Fruit fly (Drosophila melanogaster) whole organism, embryonic: Measurements from ENCODE around the gene CG32847.

Experiments
- Ada2b ChIP-seq: fragments of 200-800 bp; sonication (Bioruptor generic); IDR thresholded peaks from 2 replicates; pipeline ENCODE4 v1.3.6; 2022; ENCODE audit warnings: missing biosample characterization, missing genetic modification characterization
- CG10147 ChIP-seq: fragments of 200-800 bp; sonication (Bioruptor generic); optimal IDR thresholded peaks from 2 replicates; lab custom pipeline; 2019; ENCODE audit warnings: missing biosample characterization, mild to moderate bottlenecking, missing genetic modification characterization, moderate library complexity
- CG10366 ChIP-seq: fragments of 200-800 bp; sonication (Bioruptor generic); IDR thresholded peaks from 2 replicates; pipeline ENCODE4 v1.3.6; 2022; ENCODE audit warnings: missing biosample characterization, missing genetic modification characterization
- CG11093 ChIP-seq: fragments of 200-800 bp; sonication (Bioruptor generic); IDR thresholded peaks from 3 replicates; pipeline ENCODE4 v1.3.6; 2022; ENCODE audit warnings: missing biosample characterization, missing genetic modification characterization
- CG13624 ChIP-seq: fragments of 200-800 bp; sonication (Bioruptor generic); optimal IDR thresholded peaks from 2 replicates; lab custom pipeline; 2016; ENCODE audit warnings: missing biosample characterization, missing genetic modification characterization
- CG16815 ChIP-seq: fragments of 200-800 bp; sonication (Bioruptor generic); optimal IDR thresholded peaks from 3 replicates; lab custom pipeline; 2017; ENCODE audit warnings: missing biosample characterization, mild to moderate bottlenecking, missing genetic modification characterization
- CG17802 ChIP-seq: fragments of 200-800 bp; sonication (Bioruptor generic); optimal IDR thresholded peaks from 2 replicates; lab custom pipeline; 2018; ENCODE audit warnings: missing biosample characterization, mild to moderate bottlenecking, missing genetic modification characterization, moderate library complexity
- CG18011 ChIP-seq: fragments of 200-800 bp; sonication (Bioruptor generic); optimal IDR thresholded peaks from 2 replicates; lab custom pipeline; 2017; ENCODE audit warnings: missing biosample characterization, missing genetic modification characterization, mild to moderate bottlenecking, moderate library complexity, missing genotype
- CG30020 ChIP-seq: fragments of 200-800 bp; optimal IDR thresholded peaks from 2 replicates; lab custom pipeline; 2019; ENCODE audit warnings: missing biosample characterization, mild to moderate bottlenecking, missing genetic modification characterization, moderate library complexity
- CG34422 ChIP-seq: fragments of 200-800 bp; sonication (Bioruptor generic); IDR thresholded peaks from 3 replicates; pipeline ENCODE4 v1.3.6; 2022; ENCODE audit warnings: missing biosample characterization, missing genetic modification characterization
- CG3726 ChIP-seq: fragments of 200-800 bp; sonication (Bioruptor generic); IDR thresholded peaks from 3 replicates; pipeline ENCODE4, ENCODE4 v1.3.6; 2022; ENCODE audit warnings: missing biosample characterization, missing genetic modification characterization
- CG5180 ChIP-seq: fragments of 200-800 bp; sonication (Bioruptor generic); optimal IDR thresholded peaks from 3 replicates; lab custom pipeline; 2017; ENCODE audit warnings: missing biosample characterization, missing genetic modification characterization, mild to moderate bottlenecking, moderate library complexity, missing genetic modification reagents
- CG6689 ChIP-seq: fragments of 200-800 bp; sonication (Bioruptor generic); IDR thresholded peaks from 2 replicates; pipeline ENCODE4 v1.3.6; 2022; ENCODE audit warnings: missing biosample characterization, missing genetic modification characterization
- CG6765 ChIP-seq: fragments of 200-800 bp; sonication (Bioruptor generic); optimal IDR thresholded peaks from 3 replicates; lab custom pipeline; 2017; ENCODE audit warnings: missing biosample characterization, mild to moderate bottlenecking, missing genetic modification characterization
- CG7745 ChIP-seq: fragments of 200-800 bp; sonication (Bioruptor generic); optimal IDR thresholded peaks from 2 replicates; lab custom pipeline; 2018; ENCODE audit warnings: missing biosample characterization, mild to moderate bottlenecking, missing genetic modification characterization, moderate library complexity
- CG7987 ChIP-seq: fragments of 200-800 bp; sonication (Bioruptor generic); optimal IDR thresholded peaks from 2 replicates; lab custom pipeline; 2018; ENCODE audit warnings: missing biosample characterization, mild to moderate bottlenecking, missing genetic modification characterization, moderate library complexity
- CG8765 ChIP-seq: fragments of 200-800 bp; sonication (Bioruptor generic); IDR thresholded peaks from 2 replicates; pipeline ENCODE4 v1.3.6; 2022; ENCODE audit warnings: missing biosample characterization, missing genetic modification characterization
- CG9437 ChIP-seq: fragments of 200-800 bp; sonication (Bioruptor generic); optimal IDR thresholded peaks from 2 replicates; lab custom pipeline; 2018; ENCODE audit warnings: missing biosample characterization, mild to moderate bottlenecking, missing genetic modification characterization
- CG9727 ChIP-seq: fragments of 200-800 bp; sonication (Bioruptor generic); optimal IDR thresholded peaks from 3 replicates; lab custom pipeline; 2017; ENCODE audit warnings: missing biosample characterization, mild to moderate bottlenecking, missing genetic modification characterization
- CrebB ChIP-seq: fragments of 200-800 bp; sonication (Bioruptor generic); optimal IDR thresholded peaks from 3 replicates; lab custom pipeline; 2018; ENCODE audit warnings: missing biosample characterization, mild to moderate bottlenecking, missing genetic modification characterization
- Dfd ChIP-seq, 2 experiments: fragments of >200 bp; optimal IDR thresholded peaks; 2 replicates each; lab custom pipeline; 2017; ENCODE audit warnings: missing biosample characterization in 2 of 2, missing genetic modification characterization in 2 of 2
- Doc3 ChIP-seq: fragments of 200-800 bp; sonication (Bioruptor generic); IDR thresholded peaks from 3 replicates; pipeline ENCODE4 v1.3.6; 2022; ENCODE audit warnings: missing biosample characterization, missing genetic modification characterization; ENCODE audit not compliant: partially characterized antibody
- Dp ChIP-seq: fragments of 200-800 bp; sonication (Bioruptor generic); optimal IDR thresholded peaks from 2 replicates; lab custom pipeline; 2018; ENCODE audit warnings: missing biosample characterization, mild to moderate bottlenecking, missing genetic modification characterization, moderate library complexity
- E2f2 ChIP-seq: fragments of 200-800 bp; sonication (Bioruptor generic); IDR thresholded peaks from 2 replicates; pipeline ENCODE4 v1.3.6; 2022; ENCODE audit warnings: missing biosample characterization, missing genetic modification characterization
- Ets97D ChIP-seq: fragments of 200-800 bp; sonication (Bioruptor generic); optimal IDR thresholded peaks from 3 replicates; lab custom pipeline; 2016; ENCODE audit warnings: missing biosample characterization, missing genetic modification characterization
- HLHmδ ChIP-seq: fragments of 200-800 bp; sonication (Bioruptor generic); optimal IDR thresholded peaks from 2 replicates; lab custom pipeline; 2018; ENCODE audit warnings: missing biosample characterization, mild to moderate bottlenecking, missing genetic modification characterization, moderate library complexity
- Hmr ChIP-seq: fragments of 200-800 bp; sonication (Bioruptor generic); optimal IDR thresholded peaks from 3 replicates; lab custom pipeline; 2017; ENCODE audit warnings: mild to moderate bottlenecking, missing biosample characterization, missing genetic modification reagents, missing genetic modification characterization
- Hmx ChIP-seq: fragments of 200-800 bp; sonication (Bioruptor generic); optimal IDR thresholded peaks from 2 replicates; lab custom pipeline; 2016; ENCODE audit warnings: missing biosample characterization, missing genetic modification characterization
- Myb ChIP-seq: fragments of 200-800 bp; sonication (Bioruptor generic); optimal IDR thresholded peaks from 2 replicates; lab custom pipeline; 2016; ENCODE audit warnings: missing biosample characterization, missing genetic modification characterization
- Poxn ChIP-seq: fragments of 200-800 bp; sonication (Bioruptor generic); IDR thresholded peaks from 2 replicates; pipeline ENCODE4 v1.3.6; 2022; ENCODE audit warnings: missing biosample characterization, missing genetic modification characterization
- Sox102F ChIP-seq: fragments of 200-800 bp; sonication (Bioruptor generic); optimal IDR thresholded peaks from 2 replicates; lab custom pipeline; 2018; ENCODE audit warnings: missing biosample characterization, mild to moderate bottlenecking, missing genetic modification characterization, moderate library complexity
- aop ChIP-seq: fragments of 200-800 bp; sonication (Bioruptor generic); IDR thresholded peaks from 2 replicates; pipeline ENCODE4 v1.3.6; 2022; ENCODE audit warnings: missing biosample characterization, missing genetic modification characterization
- ato ChIP-seq: fragments of 200-800 bp; sonication (Bioruptor generic); IDR thresholded peaks from 2 replicates; pipeline ENCODE4 v1.3.6; 2022; ENCODE audit warnings: missing biosample characterization, missing genetic modification characterization; ENCODE audit not compliant: partially characterized antibody
- cwo ChIP-seq: fragments of 200-800 bp; sonication (Bioruptor generic); optimal IDR thresholded peaks from 3 replicates; lab custom pipeline; 2017; ENCODE audit warnings: missing biosample characterization, missing genetic modification characterization, mild to moderate bottlenecking, moderate library complexity, missing genetic modification reagents
- dysf ChIP-seq: fragments of 200-800 bp; sonication (Bioruptor generic); IDR thresholded peaks from 3 replicates; pipeline ENCODE4 v1.3.6; 2022; ENCODE audit warnings: missing biosample characterization, missing genetic modification characterization
- ems ChIP-seq: fragments of 200-800 bp; sonication (Bioruptor generic); optimal IDR thresholded peaks from 3 replicates; lab custom pipeline; 2016; ENCODE audit warnings: missing biosample characterization, missing genetic modification characterization
- gcm ChIP-seq: fragments of 200-800 bp; sonication (Bioruptor generic); optimal IDR thresholded peaks from 2 replicates; lab custom pipeline; 2019; ENCODE audit warnings: missing biosample characterization, mild to moderate bottlenecking, missing genetic modification characterization, moderate library complexity
- nau ChIP-seq: fragments of 200-800 bp; sonication (Bioruptor generic); optimal IDR thresholded peaks from 3 replicates; lab custom pipeline; 2017; ENCODE audit warnings: missing biosample characterization, mild to moderate bottlenecking, missing genetic modification characterization, missing genetic modification reagents
- pan ChIP-seq, 4 experiments: fragments of >200 bp in 3 of 4; fragments of 200-800 bp in 1 of 4; sonication (Bioruptor generic) in 1 of 4; optimal IDR thresholded peaks in 3 of 4; IDR thresholded peaks in 1 of 4; 2 replicates each; pipeline versions ENCODE4 v1.3.6 to Lab custom; 2017 to 2022; ENCODE audit warnings: missing biosample characterization in 2 of 4, missing genetic modification characterization in 2 of 4, mixed read lengths in 1 of 4
- pros ChIP-seq: fragments of 200-800 bp; sonication (Bioruptor generic); optimal IDR thresholded peaks from 3 replicates; lab custom pipeline; 2019; ENCODE audit warnings: missing biosample characterization, mild to moderate bottlenecking, missing genetic modification characterization, moderate library complexity
- sd ChIP-seq: fragments of 200-800 bp; sonication (Bioruptor generic); optimal IDR thresholded peaks from 3 replicates; lab custom pipeline; 2018; ENCODE audit warnings: missing biosample characterization, mild to moderate bottlenecking, missing genetic modification characterization, moderate library complexity
- shn ChIP-seq: fragments of 200-800 bp; sonication (Bioruptor generic); optimal IDR thresholded peaks from 3 replicates; lab custom pipeline; 2016; ENCODE audit warnings: missing biosample characterization, missing genetic modification characterization
- slbo ChIP-seq: fragments of 200-800 bp; sonication (Bioruptor generic); IDR thresholded peaks from 2 replicates; pipeline ENCODE4 v1.3.6; 2022; ENCODE audit warnings: missing biosample characterization, missing genetic modification characterization
- so ChIP-seq: fragments of 200-800 bp; sonication (Bioruptor generic); IDR thresholded peaks from 3 replicates; pipeline ENCODE4 v1.3.6; 2022; ENCODE audit warnings: missing biosample characterization, missing genetic modification characterization
- sqz ChIP-seq: fragments of 200-800 bp; sonication (Bioruptor generic); optimal IDR thresholded peaks from 3 replicates; lab custom pipeline; 2018; ENCODE audit warnings: missing biosample characterization, mild to moderate bottlenecking, missing genetic modification characterization
- sr ChIP-seq: fragments of 200-800 bp; sonication (Bioruptor generic); IDR thresholded peaks from 3 replicates; pipeline ENCODE4 v1.3.6; 2022; ENCODE audit warnings: missing biosample characterization, missing genetic modification characterization
- tio ChIP-seq: fragments of 200-800 bp; sonication (Bioruptor generic); optimal IDR thresholded peaks from 2 replicates; lab custom pipeline; 2017; ENCODE audit warnings: missing biosample characterization, missing genetic modification characterization, inconsistent platforms
- toy ChIP-seq: fragments of 200-800 bp; sonication (Bioruptor generic); IDR thresholded peaks from 2 replicates; pipeline ENCODE4 v1.3.6; 2022; ENCODE audit warnings: missing biosample characterization, missing genetic modification characterization

Gene CG32847

dm6 chr3L:15158330-15159114 is 37.1 kb downstream of the CG32847 start, which contains the start of the genes Msh6 and Prp31 (continued):
- TF ChIP-seq CG17802 (tag; lab: Kevin White, UChicago) (peak; percentile 58), dysf (peak; percentile 72; the same call in 2 of the 3 replicates), CG7745 (no peak), CG6765 (GFP tag; lab: Kevin White, UChicago) (no peak), Poxn (no peak), ato (GFP tag; lab: Robert Waterston, UW) (no peak), slbo (GFP tag; lab: Robert Waterston, UW) (peak; percentile 79), CG3726 (no peak), CrebB (tag; lab: Kevin White, UChicago) (no peak), nau (GFP tag; lab: Kevin White, UChicago) (no peak), CG9437 (GFP tag; lab: Kevin White, UChicago) (peak; percentile 65), pan (optimal IDR thresholded peaks at IDR 0.05; lab: Kevin White, UChicago) (no peak), pan (GFP tag; optimal IDR thresholded peaks at IDR 0.05 in 1 of 2, IDR thresholded peaks at IDR 0.05 in 1 of 2) (peak in 1 of 2 experiments; percentile 38), Sox102F (GFP tag; lab: Kevin White, UChicago) (peak; percentile 75), Doc3 (GFP tag; lab: Robert Waterston, UW) (no peak), CG5180 (no peak), gcm (GFP tag; lab: Kevin White, UChicago) (no peak), shn (GFP tag; lab: Kevin White, UChicago) (peak; percentile 53), toy (GFP tag; lab: Robert Waterston, UW) (no peak), Hmx (GFP tag; lab: Kevin White, UChicago) (peak; percentile 63), Dp (GFP tag; lab: Kevin White, UChicago) (peak; percentile 51), pros (no peak), aop (GFP tag; lab: Robert Waterston, UW) (no peak), CG11093 (no peak), CG7987 (GFP tag; lab: Kevin White, UChicago) (no peak), Dfd (GFP tag; optimal IDR thresholded peaks at IDR 0.05; lab: Kevin White, UChicago) (no peak), CG16815 (GFP tag; lab: Kevin White, UChicago) (peak; percentile 74), Myb (GFP tag; lab: Kevin White, UChicago) (peak; percentile 44), CG10147 (GFP tag; lab: Kevin White, UChicago) (peak; percentile 69), so (GFP tag; lab: Robert Waterston, UW) (0 out of 3 replicates have a peak, but pooled peaks have one; percentile 47), CG8765 (GFP tag; lab: Robert Waterston, UW) (no peak), CG10366 (GFP tag; lab: Robert Waterston, UW) (peak; percentile 64), CG13624 (GFP tag; lab: Kevin White, UChicago) (peak; percentile 57), sd (tag; lab: Kevin White, UChicago) (no peak), ems (GFP tag; lab: Kevin White, UChicago) (no peak), CG34422 (GFP tag; lab: Robert Waterston, UW) (peak; percentile 28; the same call in 2 of the 3 replicates), sr (GFP tag; lab: Robert Waterston, UW) (no peak), CG6689 (GFP tag; lab: Robert Waterston, UW) (peak; percentile 63), sqz (GFP tag; lab: Kevin White, UChicago) (no peak), Hmr (GFP tag; lab: Kevin White, UChicago) (no peak), CG18011 (GFP tag; lab: Kevin White, UChicago) (no peak), CG9727 (peak; percentile 75), cwo (GFP tag; lab: Kevin White, UChicago) (no peak), HLHmδ (GFP tag; lab: Kevin White, UChicago) (no peak), Ets97D (GFP tag; lab: Kevin White, UChicago) (no peak), CG30020 (tag; lab: Kevin White, UChicago) (peak; percentile 72), E2f2 (GFP tag; lab: Robert Waterston, UW) (peak; percentile 73), tio (GFP tag; lab: Kevin White, UChicago) (no peak), Ada2b (peak; percentile 67)
